Worm (Caenorhabditis elegans) whole organism, L2 larva: ENCODE results near the gene C39D10.2.

Source experiments
- F13H6.1 ChIP-seq: sonication (generic microtip); optimal IDR thresholded peaks from 2 replicates; lab custom pipeline; 2016; ENCODE audit warnings: missing genetic modification characterization, missing compliant biosample characterization
- aly-2 ChIP-seq: fragments of 150-350 bp; optimal IDR thresholded peaks from 2 replicates; lab custom pipeline; 2014; ENCODE audit warnings: missing biosample characterization, missing genetic modification characterization
- blmp-1 ChIP-seq: sonication (generic microtip); optimal IDR thresholded peaks from 2 replicates; lab custom pipeline; 2017; ENCODE audit warnings: missing genetic modification characterization, mild to moderate bottlenecking, missing compliant biosample characterization, antibody characterized with exemption, moderate library complexity; ENCODE audit not compliant: insufficient read depth
- fos-1 ChIP-seq: fragments of 150-350 bp; optimal IDR thresholded peaks from 2 replicates; lab custom pipeline; 2014; ENCODE audit warnings: missing biosample characterization, missing genetic modification characterization
- mdl-1 ChIP-seq, 2 experiments: fragments of 150-350 bp in 1 of 2; sonication (generic microtip) in 1 of 2; optimal IDR thresholded peaks; 2 replicates each; lab custom pipeline; 2017; ENCODE audit warnings: missing biosample characterization in 2 of 2, missing genetic modification characterization in 2 of 2
- nhr-6 ChIP-seq: fragments of 150-350 bp; optimal IDR thresholded peaks from 2 replicates; lab custom pipeline; 2014; ENCODE audit warnings: missing biosample characterization, missing genetic modification characterization
- peb-1 ChIP-seq: fragments of 150-350 bp; optimal IDR thresholded peaks from 2 replicates; lab custom pipeline; 2014; ENCODE audit warnings: missing biosample characterization, missing genetic modification characterization
- sma-9 ChIP-seq, 2 experiments: fragments of 150-350 bp in 1 of 2; sonication (generic microtip) in 1 of 2; optimal IDR thresholded peaks; 2 replicates each; lab custom pipeline; 2014 to 2016; ENCODE audit warnings: missing genetic modification characterization in 2 of 2, mild to moderate bottlenecking in 1 of 2, missing biosample characterization in 1 of 2, missing compliant biosample characterization in 1 of 2, missing genetic modification reagents in 1 of 2, moderate library complexity in 1 of 2
- snpc-4 ChIP-seq: fragments of 150-350 bp; optimal IDR thresholded peaks from 2 replicates; lab custom pipeline; 2014; ENCODE audit warnings: missing biosample characterization, missing genetic modification characterization
- unc-55 ChIP-seq: fragments of 150-350 bp; sonication (generic microtip); optimal IDR thresholded peaks from 3 replicates; lab custom pipeline; 2014; ENCODE audit warnings: missing biosample characterization, missing genetic modification reagents, missing genetic modification characterization
- unc-62 ChIP-seq: fragments of 150-350 bp; optimal IDR thresholded peaks from 2 replicates; lab custom pipeline; 2014; ENCODE audit warnings: missing biosample characterization, missing genetic modification reagents, missing genetic modification characterization
- ztf-4 ChIP-seq: fragments of 150-350 bp; optimal IDR thresholded peaks from 2 replicates; lab custom pipeline; 2014; ENCODE audit warnings: missing biosample characterization, missing genetic modification characterization

DNA sequence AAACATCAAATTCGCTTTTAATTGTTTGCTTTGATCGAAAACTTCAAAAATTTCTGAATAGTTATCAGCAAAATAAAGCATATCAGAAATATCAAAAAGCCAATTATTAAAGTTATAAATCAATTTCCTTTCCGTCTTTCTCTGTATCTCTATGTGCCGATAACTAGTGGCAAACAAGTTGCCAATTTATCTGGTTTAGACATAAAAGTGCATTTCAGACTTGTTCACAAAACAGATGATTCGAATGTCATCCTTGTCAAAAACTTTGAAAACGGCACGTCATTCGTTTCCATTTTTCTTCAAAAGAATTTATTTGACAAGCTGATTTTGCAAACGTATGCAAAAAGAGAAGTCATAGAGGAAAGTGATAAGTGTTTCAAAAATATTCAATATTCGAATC lies 21.7 kb upstream of the C39D10.2 start:
- no peak for TF ChIP-seq aly-2 (tag; lab: Kevin White, UChicago)
- TF ChIP-seq peb-1 (tag; lab: Kevin White, UChicago), result no peak
- no peak for TF ChIP-seq mdl-1 (tag; optimal IDR thresholded peaks at IDR 0.05; lab: Kevin White, UChicago)
- no peak for TF ChIP-seq fos-1
- TF ChIP-seq F13H6.1, result no peak
- TF ChIP-seq ztf-4 (tag; lab: Kevin White, UChicago), result no peak
- no peak for TF ChIP-seq blmp-1 (tag; lab: Kevin White, UChicago)
- no peak for TF ChIP-seq unc-62
- TF ChIP-seq nhr-6 (tag; lab: Kevin White, UChicago), result no peak
- TF ChIP-seq sma-9 (GFP tag; optimal IDR thresholded peaks at IDR 0.05; lab: Kevin White, UChicago), result no peak
- TF ChIP-seq sma-9 (tag; optimal IDR thresholded peaks at IDR 0.05; lab: Kevin White, UChicago), result no peak
- no peak for TF ChIP-seq unc-55
- TF ChIP-seq snpc-4 (tag; lab: Kevin White, UChicago), result no peak
